Fruit fly (Drosophila melanogaster) whole organism, pupa: ENCODE measurements around the gene br.
A peak's percentile ranks its signal among the peaks of the same experiment; 100 is the strongest.

Experiments used
- CG10348 ChIP-seq: fragments of 200-800 bp; sonication (Bioruptor generic); IDR thresholded peaks from 2 replicates; pipeline ENCODE4 v1.3.6; 2022; ENCODE audit warnings: missing biosample characterization, missing genetic modification characterization
- CG12605 ChIP-seq: fragments of 200-800 bp; sonication (Bioruptor generic); IDR thresholded peaks from 2 replicates; pipeline ENCODE4 v1.3.6; 2022; ENCODE audit warnings: missing biosample characterization, missing genetic modification characterization
- CG13204 ChIP-seq: fragments of 200-800 bp; sonication (Bioruptor generic); optimal IDR thresholded peaks from 2 replicates; lab custom pipeline; 2018; ENCODE audit warnings: missing biosample characterization, mild to moderate bottlenecking, missing genetic modification characterization, moderate library complexity
- CG14655 ChIP-seq: fragments of 200-800 bp; sonication (Bioruptor generic); optimal IDR thresholded peaks from 3 replicates; lab custom pipeline; 2017; ENCODE audit warnings: mild to moderate bottlenecking, missing biosample characterization, missing genetic modification reagents, missing genetic modification characterization
- CG15710 ChIP-seq: fragments of 200-800 bp; sonication (Bioruptor generic); optimal IDR thresholded peaks from 2 replicates; lab custom pipeline; 2018; ENCODE audit warnings: missing biosample characterization, mild to moderate bottlenecking, missing genetic modification characterization, moderate library complexity
- CG17806 ChIP-seq: fragments of 200-800 bp; sonication (Bioruptor generic); optimal IDR thresholded peaks from 2 replicates; lab custom pipeline; 2018; ENCODE audit warnings: missing biosample characterization, mild to moderate bottlenecking, missing genetic modification characterization, moderate library complexity
- CG32121 ChIP-seq: fragments of 200-800 bp; sonication (Bioruptor generic); IDR thresholded peaks from 2 replicates; pipeline ENCODE4 v1.3.6; 2022; ENCODE audit warnings: missing biosample characterization, missing genetic modification characterization
- CG34367 ChIP-seq: fragments of 200-800 bp; sonication (Bioruptor generic); optimal IDR thresholded peaks from 2 replicates; lab custom pipeline; 2018; ENCODE audit warnings: missing biosample characterization, mild to moderate bottlenecking, missing genetic modification characterization
- CG4496 ChIP-seq: fragments of 200-800 bp; sonication (Bioruptor generic); IDR thresholded peaks from 3 replicates; pipeline ENCODE4 v1.3.6; 2022; ENCODE audit warnings: missing biosample characterization, missing genetic modification characterization
- CG8159 ChIP-seq: fragments of 200-800 bp; sonication (Bioruptor generic); optimal IDR thresholded peaks from 3 replicates; lab custom pipeline; 2018; ENCODE audit warnings: missing biosample characterization, mild to moderate bottlenecking, missing genetic modification characterization, moderate library complexity
- CG8301 ChIP-seq: fragments of 200-800 bp; sonication (Bioruptor generic); optimal IDR thresholded peaks from 2 replicates; lab custom pipeline; 2018; ENCODE audit warnings: missing biosample characterization, mild to moderate bottlenecking, missing genetic modification characterization
- CG9948 ChIP-seq: fragments of 200-800 bp; sonication (Bioruptor generic); optimal IDR thresholded peaks from 2 replicates; lab custom pipeline; 2018; ENCODE audit warnings: missing biosample characterization, mild to moderate bottlenecking, missing genetic modification characterization, moderate library complexity
- D1 ChIP-seq: fragments of 200-800 bp; sonication (Bioruptor generic); optimal IDR thresholded peaks from 2 replicates; lab custom pipeline; 2018; ENCODE audit warnings: missing biosample characterization, mild to moderate bottlenecking, missing genetic modification characterization, moderate library complexity
- EcR ChIP-seq: fragments of 200-800 bp; sonication (Bioruptor generic); optimal IDR thresholded peaks from 3 replicates; lab custom pipeline; 2019; ENCODE audit warnings: missing biosample characterization, missing genetic modification characterization, mild to moderate bottlenecking, moderate library complexity, missing genetic modification reagents
- Ets98B ChIP-seq: fragments of 200-800 bp; sonication (Bioruptor generic); IDR thresholded peaks from 2 replicates; pipeline ENCODE4 v1.3.6; 2022; ENCODE audit warnings: missing biosample characterization, missing genetic modification characterization
- Pif1A ChIP-seq: fragments of 200-800 bp; sonication (Bioruptor generic); optimal IDR thresholded peaks from 3 replicates; lab custom pipeline; 2016; ENCODE audit warnings: missing biosample characterization, missing genetic modification characterization
- Pif1B ChIP-seq: fragments of 200-800 bp; sonication (Bioruptor generic); optimal IDR thresholded peaks from 3 replicates; lab custom pipeline; 2016; ENCODE audit warnings: missing biosample characterization, missing genetic modification characterization
- Snoo ChIP-seq: fragments of 200-800 bp; sonication (Bioruptor generic); optimal IDR thresholded peaks from 3 replicates; lab custom pipeline; 2017; ENCODE audit warnings: missing biosample characterization, mild to moderate bottlenecking, missing genetic modification characterization, inconsistent platforms
- fd96Ca ChIP-seq: fragments of 200-800 bp; sonication (Bioruptor generic); IDR thresholded peaks from 3 replicates; pipeline ENCODE4 v1.3.6; 2022; ENCODE audit warnings: missing biosample characterization, missing genetic modification characterization
- gl ChIP-seq: fragments of 200-800 bp; sonication (Bioruptor generic); optimal IDR thresholded peaks from 2 replicates; lab custom pipeline; 2018; ENCODE audit warnings: missing biosample characterization, mild to moderate bottlenecking, missing genetic modification characterization
- rn ChIP-seq: fragments of 200-800 bp; sonication (Bioruptor generic); IDR thresholded peaks from 2 replicates; pipeline ENCODE4 v1.3.6; 2022; ENCODE audit warnings: missing biosample characterization, missing genetic modification characterization

Gene br

DNA sequence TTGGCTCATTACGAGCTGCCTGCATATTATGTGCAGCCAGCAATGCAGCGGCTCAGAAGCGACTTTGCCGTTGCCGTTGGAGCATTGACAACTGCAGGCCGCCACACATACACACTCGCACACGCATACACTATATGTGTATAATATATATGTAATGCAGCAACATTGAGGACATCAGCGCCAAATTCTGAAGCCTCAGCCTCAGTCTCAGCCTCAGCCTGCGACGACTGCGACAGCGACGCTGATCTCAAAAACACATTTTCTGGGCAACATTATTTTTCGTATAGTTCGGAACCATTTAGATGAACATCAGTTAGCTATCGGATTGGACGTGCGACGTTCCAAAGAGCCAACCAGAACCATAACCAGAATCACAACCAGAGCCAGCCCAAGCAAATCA is at the start of gene br:
Gene br, plus strand, starts transcription at position 301 of the 400 bp plus-strand sequence.
- TF ChIP-seq Pif1A (no peak), CG12605 (GFP tag; lab: Robert Waterston, UW) (no peak), CG13204 (no peak)
- TF ChIP-seq, all 21 proteins: peak for 0

- TF ChIP-seq D1 (tag; lab: Kevin White, UChicago) = no peak
- TF ChIP-seq Ets98B = no peak
- no peak for TF ChIP-seq CG13204
- TF ChIP-seq EcR = no peak
- no peak for TF ChIP-seq CG9948 (tag; lab: Kevin White, UChicago)
- no peak for TF ChIP-seq gl (tag; lab: Kevin White, UChicago)
- TF ChIP-seq CG15710 (tag; lab: Kevin White, UChicago) = no peak
- no peak for TF ChIP-seq CG10348
- TF ChIP-seq CG4496 = no peak
- TF ChIP-seq CG17806 (tag; lab: Kevin White, UChicago) = no peak
- no peak for TF ChIP-seq rn (GFP tag; lab: Robert Waterston, UW)
- no peak for TF ChIP-seq Pif1B (GFP tag; lab: Kevin White, UChicago)
- TF ChIP-seq Snoo (tag; lab: Kevin White, UChicago) = no peak
- no peak for TF ChIP-seq CG32121 (GFP tag; lab: Robert Waterston, UW)
- TF ChIP-seq CG8301 (tag; lab: Kevin White, UChicago) = no peak
- TF ChIP-seq, all 21 proteins: peak for 0
Measured at dm6 chrX:1535234-1535925, 39.6 kb upstream of the br start.

dm6 chrX:1538638-1539037 is 36.3 kb upstream of the br start:
- TF ChIP-seq Snoo (tag; lab: Kevin White, UChicago) = no peak

- no peak for TF ChIP-seq gl (tag; lab: Kevin White, UChicago)
- TF ChIP-seq CG4496 = no peak
- no peak for TF ChIP-seq EcR
- no peak for TF ChIP-seq fd96Ca (GFP tag; lab: Robert Waterston, UW)
- TF ChIP-seq Pif1A = no peak
- no peak for TF ChIP-seq Ets98B
- no peak for TF ChIP-seq CG9948 (tag; lab: Kevin White, UChicago)
- TF ChIP-seq Pif1B (GFP tag; lab: Kevin White, UChicago) = no peak
- no peak for TF ChIP-seq CG15710 (tag; lab: Kevin White, UChicago)
- no peak for TF ChIP-seq CG17806 (tag; lab: Kevin White, UChicago)
- TF ChIP-seq Snoo (tag; lab: Kevin White, UChicago) = no peak
- TF ChIP-seq CG14655 (GFP tag; lab: Kevin White, UChicago) = no peak
- TF ChIP-seq, all 21 proteins: peak for 0
Measured at dm6 chrX:1560042-1561019, 14.6 kb upstream of the br start.

dm6 chrX:1562079-1562727 is 12.7 kb upstream of the br start:
- no peak for TF ChIP-seq CG17806 (tag; lab: Kevin White, UChicago)
- no peak for TF ChIP-seq CG32121 (GFP tag; lab: Robert Waterston, UW)
- peak; percentile 27 for TF ChIP-seq CG13204
- no peak for TF ChIP-seq fd96Ca (GFP tag; lab: Robert Waterston, UW)
- TF ChIP-seq CG4496 = no peak; the same call in 2 of the 3 replicates
- no peak for TF ChIP-seq CG34367
- no peak for TF ChIP-seq Pif1B (GFP tag; lab: Kevin White, UChicago)
- TF ChIP-seq EcR = no peak
- no peak for TF ChIP-seq CG12605 (GFP tag; lab: Robert Waterston, UW)

DNA sequence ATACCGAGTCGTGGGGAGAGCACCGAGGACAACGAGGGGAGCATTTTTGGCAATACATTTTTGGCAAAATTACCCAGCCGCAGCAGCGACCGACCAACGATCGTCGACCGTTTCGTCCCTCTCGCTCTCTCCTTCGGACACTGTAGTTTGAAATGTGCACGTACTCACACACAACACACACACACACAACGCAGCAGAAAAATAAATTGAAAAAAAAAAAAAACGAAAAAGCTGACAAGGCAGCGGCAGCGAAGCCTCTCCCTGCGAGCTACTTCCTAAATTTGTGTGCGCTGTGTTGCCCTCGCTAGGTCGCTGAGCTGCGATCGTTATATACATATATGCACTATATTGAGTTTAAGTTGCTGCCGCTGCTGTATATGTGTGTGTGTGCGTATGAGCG is 9.0 kb upstream of the br start:
- no peak for TF ChIP-seq CG9948 (tag; lab: Kevin White, UChicago)
- TF ChIP-seq CG17806 (tag; lab: Kevin White, UChicago) = no peak
- no peak for TF ChIP-seq CG8159
- no peak for TF ChIP-seq EcR
- no peak for TF ChIP-seq gl (tag; lab: Kevin White, UChicago)
- no peak for TF ChIP-seq Ets98B
- no peak for TF ChIP-seq Pif1A
- TF ChIP-seq CG34367 = no peak
- TF ChIP-seq CG8301 (tag; lab: Kevin White, UChicago) = no peak
- no peak for TF ChIP-seq fd96Ca (GFP tag; lab: Robert Waterston, UW)
- TF ChIP-seq CG32121 (GFP tag; lab: Robert Waterston, UW) = no peak
- no peak for TF ChIP-seq CG12605 (GFP tag; lab: Robert Waterston, UW)
- TF ChIP-seq CG13204 = no peak
- TF ChIP-seq Pif1B (GFP tag; lab: Kevin White, UChicago) = no peak
